Worm (Caenorhabditis elegans) whole organism, late embryonic: ENCODE data around the gene acbp-5.

ENCODE experiments used
- F13H6.1 ChIP-seq: sonication (generic microtip); optimal IDR thresholded peaks from 2 replicates; lab custom pipeline; 2016; ENCODE audit warnings: missing genetic modification characterization, missing compliant biosample characterization
- ama-1 ChIP-seq: fragments of 150-350 bp; optimal IDR thresholded peaks from 2 replicates; lab custom pipeline; 2014
- ceh-9 ChIP-seq: sonication (generic microtip); optimal IDR thresholded peaks from 2 replicates; lab custom pipeline; 2016; ENCODE audit warnings: mild to moderate bottlenecking, missing genetic modification characterization, inconsistent platforms, missing compliant biosample characterization
- elt-4 ChIP-seq: sonication (generic microtip); optimal IDR thresholded peaks from 2 replicates; lab custom pipeline; 2016; ENCODE audit warnings: missing genetic modification characterization, missing compliant biosample characterization
- nhr-11 ChIP-seq: fragments of 150-350 bp; optimal IDR thresholded peaks from 2 replicates; lab custom pipeline; 2014; ENCODE audit warnings: missing biosample characterization, missing genetic modification characterization
- pag-3 ChIP-seq: sonication (generic microtip); optimal IDR thresholded peaks from 2 replicates; lab custom pipeline; 2016; ENCODE audit warnings: missing compliant biosample characterization, missing genetic modification characterization, borderline replicate concordance

ce11 chrIII:13625650-13626430, 15.6 kb downstream of the acbp-5 start:
- TF ChIP-seq elt-4 (tag; lab: Kevin White, UChicago): no peak
- TF ChIP-seq nhr-11 (tag; lab: Kevin White, UChicago): no peak
- TF ChIP-seq ama-1 (lab: Kevin White, UChicago): no peak
- TF ChIP-seq pag-3 (tag; lab: Kevin White, UChicago): no peak
- TF ChIP-seq F13H6.1 (tag; lab: Kevin White, UChicago): no peak
- TF ChIP-seq ceh-9 (tag; lab: Kevin White, UChicago): no peak
